Worm (Caenorhabditis elegans): ENCODE results near the gene F28C10.1.

F28C10.1 gene

ce11 chrX:542807-543206, at the start of gene F28C10.1:
F28C10.1 (plus strand) TSS chrX:543107.
- TF ChIP-seq sdc-2 (tag; optimal IDR thresholded peaks at IDR 0.05) (no peak), nfya-1 (tag; optimal IDR thresholded peaks at IDR 0.05) (no peak), K02D7.2 (tag; optimal IDR thresholded peaks at IDR 0.05) (no peak), ceh-31 (tag; optimal IDR thresholded peaks at IDR 0.05) (no peak), hlh-8 (tag; optimal IDR thresholded peaks at IDR 0.05) (no peak), ceh-24 (tag; optimal IDR thresholded peaks at IDR 0.05) (no peak), hlh-30 (tag; optimal IDR thresholded peaks at IDR 0.05; ENCODE audit: insufficient read depth) (no peak), ets-4 (tag; optimal IDR thresholded peaks at IDR 0.05) (no peak), pha-2 (tag; optimal IDR thresholded peaks at IDR 0.05) (no peak), gmeb-2 (tag; optimal IDR thresholded peaks at IDR 0.05) (no peak), dmd-4 (tag; optimal IDR thresholded peaks at IDR 0.05; ENCODE audit: borderline replicate concordance) (no peak), ceh-18 (tag; optimal IDR thresholded peaks at IDR 0.05) (no peak)

- no peak for TF ChIP-seq elt-2 (tag; optimal IDR thresholded peaks at IDR 0.05)
- TF ChIP-seq F13H6.1 (tag; optimal IDR thresholded peaks at IDR 0.05), result no peak
- no peak for TF ChIP-seq C38D4.7 (GFP tag; optimal IDR thresholded peaks at IDR 0.05)
- TF ChIP-seq zip-5 (tag; optimal IDR thresholded peaks at IDR 0.05), result no peak
- TF ChIP-seq unc-55 (GFP tag; optimal IDR thresholded peaks at IDR 0.05), result no peak
- TF ChIP-seq Y22D7AL.16 (tag; optimal IDR thresholded peaks at IDR 0.05), result no peak
- no peak for TF ChIP-seq ttx-3 (tag; optimal IDR thresholded peaks at IDR 0.05)
- TF ChIP-seq ref-2 (tag; optimal IDR thresholded peaks at IDR 0.05), result no peak
- TF ChIP-seq fkh-10 (GFP tag; optimal IDR thresholded peaks at IDR 0.05), result no peak
- TF ChIP-seq K02D7.2 (tag; optimal IDR thresholded peaks at IDR 0.05), result no peak
- no peak for TF ChIP-seq sox-4 (tag; optimal IDR thresholded peaks at IDR 0.05)
- no peak for TF ChIP-seq nhr-11 (tag; optimal IDR thresholded peaks at IDR 0.05)
- no peak for TF ChIP-seq lim-6 (tag; optimal IDR thresholded peaks at IDR 0.05)
Observed at ce11 chrX:496795-497194, 46.1 kb upstream of the F28C10.1 start.

- TF ChIP-seq sox-4 (tag; optimal IDR thresholded peaks at IDR 0.05) (no peak), unc-3 (GFP tag; conservative IDR thresholded peaks at IDR 0.05) (no peak), unc-3 (tag; optimal IDR thresholded peaks at IDR 0.05) (no peak), nhr-11 (tag; optimal IDR thresholded peaks at IDR 0.05) (no peak), unc-86 (tag; optimal IDR thresholded peaks at IDR 0.05) (no peak), lim-6 (tag; optimal IDR thresholded peaks at IDR 0.05) (no peak), gmeb-2 (tag; optimal IDR thresholded peaks at IDR 0.05) (no peak), fkh-10 (GFP tag; optimal IDR thresholded peaks at IDR 0.05) (no peak), rnt-1 (tag; optimal IDR thresholded peaks at IDR 0.05) (no peak), pha-2 (tag; optimal IDR thresholded peaks at IDR 0.05) (no peak), che-1 (tag; optimal IDR thresholded peaks at IDR 0.05) (no peak), mec-3 (tag; optimal IDR thresholded peaks at IDR 0.05; ENCODE audit: borderline replicate concordance) (no peak), ceh-34 (tag; optimal IDR thresholded peaks at IDR 0.05) (no peak), pax-1 (tag; optimal IDR thresholded peaks at IDR 0.05) (no peak), zip-5 (tag; optimal IDR thresholded peaks at IDR 0.05) (no peak), ceh-24 (tag; optimal IDR thresholded peaks at IDR 0.05) (no peak), ahr-1 (tag; optimal IDR thresholded peaks at IDR 0.05) (no peak), ceh-31 (tag; optimal IDR thresholded peaks at IDR 0.05) (no peak), ceh-18 (tag; optimal IDR thresholded peaks at IDR 0.05) (no peak)
Observed at ce11 chrX:498640-499039, 44.3 kb upstream of the F28C10.1 start.

ce11 chrX:504046-504843, 38.7 kb upstream of the F28C10.1 start:
- TF ChIP-seq Y22D7AL.16 (tag; optimal IDR thresholded peaks at IDR 0.05) (no peak), pat-9 (tag; optimal IDR thresholded peaks at IDR 0.05) (no peak), C08G9.2 (tag; optimal IDR thresholded peaks at IDR 0.05) (no peak), ceh-34 (tag; optimal IDR thresholded peaks at IDR 0.05) (no peak), hlh-15 (tag; optimal IDR thresholded peaks at IDR 0.05) (no peak), K09A11.1 (tag; optimal IDR thresholded peaks at IDR 0.05; ENCODE audit: insufficient read depth) (no peak), unc-3 (GFP tag; conservative IDR thresholded peaks at IDR 0.05) (no peak), unc-3 (tag; optimal IDR thresholded peaks at IDR 0.05) (no peak), ceh-14 (tag; optimal IDR thresholded peaks at IDR 0.05) (no peak), ceh-18 (tag; optimal IDR thresholded peaks at IDR 0.05) (no peak), unc-42 (tag; optimal IDR thresholded peaks at IDR 0.05) (no peak), ceh-9 (tag; optimal IDR thresholded peaks at IDR 0.05) (no peak), hlh-8 (tag; optimal IDR thresholded peaks at IDR 0.05) (no peak), ceh-22 (tag; optimal IDR thresholded peaks at IDR 0.05) (no peak), ceh-19 (GFP tag; optimal IDR thresholded peaks at IDR 0.05) (no peak), ref-2 (tag; optimal IDR thresholded peaks at IDR 0.05) (no peak), sdc-2 (tag; optimal IDR thresholded peaks at IDR 0.05) (no peak), odd-2 (tag; optimal IDR thresholded peaks at IDR 0.05) (no peak), rnt-1 (tag; optimal IDR thresholded peaks at IDR 0.05) (no peak)

All from whole organism, late embryonic.